Fruit fly (Drosophila melanogaster): Measurements from ENCODE around the gene CG12880.

DNA sequence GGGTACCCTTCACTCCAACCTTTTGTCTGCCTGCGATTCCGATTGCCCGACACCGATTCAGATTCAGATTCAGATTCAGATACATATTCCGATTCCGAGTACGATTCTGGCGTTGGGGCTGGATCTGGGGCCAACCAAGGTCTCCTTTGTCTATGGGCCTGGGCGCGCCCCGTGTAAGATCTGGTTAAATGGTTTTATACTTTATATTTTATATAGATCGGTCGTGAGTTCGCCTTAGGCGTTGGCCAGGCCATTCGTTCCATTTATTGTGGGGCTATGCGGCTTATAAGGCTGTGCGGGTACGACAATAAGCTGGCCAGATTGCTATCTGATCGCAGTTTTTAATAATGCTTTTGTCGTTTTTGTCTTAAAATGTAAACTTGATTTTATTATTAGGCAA is 54.2 kb downstream of the CG12880 start:
- no peak for TF ChIP-seq psq (optimal IDR thresholded peaks at IDR 0.05)
- TF ChIP-seq pan (optimal IDR thresholded peaks at IDR 0.05): no peak
- TF ChIP-seq usp (GFP tag; optimal IDR thresholded peaks at IDR 0.05): no peak
- no peak for TF ChIP-seq Dll (optimal IDR thresholded peaks at IDR 0.05)
- no peak for TF ChIP-seq CG8478 (optimal IDR thresholded peaks at IDR 0.05)
- TF ChIP-seq EcR (GFP tag; optimal IDR thresholded peaks at IDR 0.05): no peak

Data from whole organism.